Worm (Caenorhabditis elegans) whole organism, L1 larva: ENCODE data around the gene oatr-1.

Source experiments
- C04F5.9 ChIP-seq: sonication (generic microtip); optimal IDR thresholded peaks from 2 replicates; lab custom pipeline; 2016; ENCODE audit warnings: missing genetic modification characterization, missing compliant biosample characterization
- Y116A8C.19 ChIP-seq: sonication (generic microtip); optimal IDR thresholded peaks from 2 replicates; lab custom pipeline; 2016; ENCODE audit warnings: missing compliant biosample characterization, missing genetic modification characterization, borderline replicate concordance
- aly-2 ChIP-seq: fragments of 150-350 bp; optimal IDR thresholded peaks from 2 replicates; lab custom pipeline; 2014; ENCODE audit warnings: missing biosample characterization, missing genetic modification characterization
- ama-1 ChIP-seq: fragments of 150-350 bp; optimal IDR thresholded peaks from 2 replicates; lab custom pipeline; 2014
- blmp-1 ChIP-seq: fragments of 150-350 bp; optimal IDR thresholded peaks from 2 replicates; lab custom pipeline; 2014; ENCODE audit warnings: missing biosample characterization, missing genetic modification characterization
- ceh-82 ChIP-seq, 3 experiments: fragments of 150-350 bp in 1 of 3; sonication (generic microtip) in 2 of 3; optimal IDR thresholded peaks; 2 replicates each; lab custom pipeline; 2014 to 2017; ENCODE audit warnings: missing biosample characterization in 3 of 3, missing genetic modification characterization in 3 of 3
- ceh-88 ChIP-seq: fragments of 200-800 bp; sonication (Bioruptor generic); IDR thresholded peaks from 2 replicates; pipeline ENCODE4 v1.3.6; 2022; ENCODE audit warnings: missing genetic modification characterization, missing compliant biosample characterization
- ceh-90 ChIP-seq: sonication (generic microtip); optimal IDR thresholded peaks from 2 replicates; lab custom pipeline; 2016; ENCODE audit warnings: missing genetic modification characterization, missing compliant biosample characterization
- ces-1 ChIP-seq: fragments of 150-350 bp; optimal IDR thresholded peaks from 2 replicates; lab custom pipeline; 2014; ENCODE audit warnings: missing biosample characterization, missing genetic modification reagents, missing genetic modification characterization
- dpl-1 ChIP-seq, 3 experiments: fragments of 150-350 bp in 2 of 3; sonication (generic microtip) in 1 of 3; optimal IDR thresholded peaks; 2 replicates each; lab custom pipeline; 2014 to 2017; ENCODE audit warnings: missing biosample characterization in 3 of 3, missing genetic modification characterization in 3 of 3, missing genetic modification reagents in 3 of 3
- efl-3 ChIP-seq: fragments of 200-800 bp; sonication (Bioruptor generic); optimal IDR thresholded peaks from 2 replicates; lab custom pipeline; 2018; ENCODE audit warnings: mild to moderate bottlenecking, missing genetic modification characterization, missing compliant biosample characterization
- egl-27 ChIP-seq, 2 experiments: fragments of 150-350 bp in 1 of 2; sonication (generic microtip); optimal IDR thresholded peaks; 3 replicates each; lab custom pipeline; 2017 to 2018; ENCODE audit warnings: missing biosample characterization in 2 of 2, missing genetic modification characterization in 2 of 2, missing genetic modification reagents in 2 of 2
- elt-2 ChIP-seq: sonication (generic microtip); optimal IDR thresholded peaks from 2 replicates; lab custom pipeline; 2016; ENCODE audit warnings: missing genetic modification characterization, mild to moderate bottlenecking, inconsistent platforms, missing compliant biosample characterization, missing genetic modification reagents
- ets-5 ChIP-seq: fragments of 200-800 bp; sonication (Bioruptor generic); IDR thresholded peaks from 2 replicates; pipeline ENCODE4 v1.3.6; 2022; ENCODE audit warnings: missing genetic modification characterization, missing compliant biosample characterization
- fkh-10 ChIP-seq: sonication (generic microtip); optimal IDR thresholded peaks from 2 replicates; lab custom pipeline; 2017; ENCODE audit warnings: missing biosample characterization, missing genetic modification reagents, missing genetic modification characterization
- hlh-17 ChIP-seq: fragments of 200-800 bp; sonication (Bioruptor generic); optimal IDR thresholded peaks from 2 replicates; lab custom pipeline; 2018; ENCODE audit warnings: missing genetic modification characterization, mild to moderate bottlenecking, missing compliant biosample characterization, moderate library complexity, borderline replicate concordance
- hpl-2 ChIP-seq: fragments of 150-350 bp; optimal IDR thresholded peaks from 2 replicates; lab custom pipeline; 2014; ENCODE audit warnings: missing biosample characterization, missing genetic modification reagents, missing genetic modification characterization
- lin-39 ChIP-seq: fragments of 150-350 bp; optimal IDR thresholded peaks from 2 replicates; lab custom pipeline; 2014; ENCODE audit warnings: missing biosample characterization, missing genetic modification reagents, missing genetic modification characterization
- lir-3 ChIP-seq: sonication (generic microtip); optimal IDR thresholded peaks from 2 replicates; lab custom pipeline; 2016; ENCODE audit warnings: mild to moderate bottlenecking, missing genetic modification characterization, moderate library complexity, missing compliant biosample characterization; ENCODE audit not compliant: poor library complexity
- lsy-2 ChIP-seq, 2 experiments: fragments of 150-350 bp; optimal IDR thresholded peaks; 2 replicates each; lab custom pipeline; 2014; ENCODE audit warnings: missing biosample characterization in 2 of 2, missing genetic modification characterization in 2 of 2
- mab-9 ChIP-seq: fragments of 200-800 bp; sonication (Bioruptor generic); IDR thresholded peaks from 2 replicates; pipeline ENCODE4 v1.3.6; 2022; ENCODE audit warnings: missing genetic modification reagents, missing genetic modification characterization, missing compliant biosample characterization
- mdl-1 ChIP-seq, 2 experiments: fragments of 150-350 bp; optimal IDR thresholded peaks; 2 replicates each; lab custom pipeline; 2014 to 2017; ENCODE audit warnings: missing biosample characterization in 2 of 2, missing genetic modification characterization in 2 of 2, inconsistent platforms in 1 of 2
- mep-1 ChIP-seq: fragments of 150-350 bp; optimal IDR thresholded peaks from 2 replicates; lab custom pipeline; 2014; ENCODE audit warnings: missing biosample characterization, missing genetic modification characterization
- nhr-11 ChIP-seq: fragments of 150-350 bp; optimal IDR thresholded peaks from 2 replicates; lab custom pipeline; 2014; ENCODE audit warnings: missing biosample characterization, missing genetic modification characterization
- nhr-12 ChIP-seq: sonication (generic microtip); optimal IDR thresholded peaks from 2 replicates; lab custom pipeline; 2017; ENCODE audit warnings: missing biosample characterization, missing genetic modification characterization
- nhr-19 ChIP-seq: fragments of 200-800 bp; sonication (Bioruptor generic); conservative IDR thresholded peaks from 2 replicates; pipeline ENCODE4 v1.3.6; 2022; ENCODE audit warnings: missing genetic modification characterization, missing compliant biosample characterization
- nhr-237 ChIP-seq: fragments of 150-350 bp; optimal IDR thresholded peaks from 2 replicates; lab custom pipeline; 2014; ENCODE audit warnings: missing biosample characterization, missing genetic modification characterization
- nhr-28 ChIP-seq: fragments of 150-350 bp; optimal IDR thresholded peaks from 2 replicates; lab custom pipeline; 2014; ENCODE audit warnings: missing biosample characterization, missing genetic modification characterization
- nhr-47 ChIP-seq: sonication (generic microtip); optimal IDR thresholded peaks from 2 replicates; lab custom pipeline; 2016; ENCODE audit warnings: mild to moderate bottlenecking, missing genetic modification characterization, moderate library complexity, missing compliant biosample characterization
- nhr-84 ChIP-seq: sonication (generic microtip); optimal IDR thresholded peaks from 2 replicates; lab custom pipeline; 2017; ENCODE audit warnings: missing biosample characterization, missing genetic modification characterization
- nhr-85 ChIP-seq: sonication (generic microtip); peaks from one replicate; lab custom pipeline; 2016; ENCODE audit warnings: missing genetic modification characterization, inconsistent platforms, missing compliant biosample characterization
- nhr-90 ChIP-seq: sonication (generic microtip); optimal IDR thresholded peaks from 2 replicates; lab custom pipeline; 2016; ENCODE audit warnings: mild to moderate bottlenecking, missing genetic modification characterization, missing compliant biosample characterization; ENCODE audit not compliant: poor library complexity
- pag-3 ChIP-seq: sonication (generic microtip); optimal IDR thresholded peaks from 2 replicates; lab custom pipeline; 2017; ENCODE audit warnings: missing genetic modification characterization, mild to moderate bottlenecking, missing compliant biosample characterization, antibody characterized with exemption, borderline replicate concordance; ENCODE audit not compliant: insufficient read depth
- pqm-1 ChIP-seq: sonication (generic microtip); optimal IDR thresholded peaks from 3 replicates; lab custom pipeline; 2017; ENCODE audit warnings: missing biosample characterization, missing genetic modification characterization
- rnt-1 ChIP-seq: sonication (generic microtip); optimal IDR thresholded peaks from 2 replicates; lab custom pipeline; 2016; ENCODE audit warnings: mild to moderate bottlenecking, missing genetic modification characterization, moderate library complexity, missing compliant biosample characterization
- skn-1 ChIP-seq: fragments of 150-350 bp; optimal IDR thresholded peaks from 2 replicates; lab custom pipeline; 2014; ENCODE audit warnings: missing biosample characterization, missing genetic modification characterization
- sup-37 ChIP-seq: fragments of 200-800 bp; sonication (Bioruptor generic); optimal IDR thresholded peaks from 2 replicates; lab custom pipeline; 2018; ENCODE audit warnings: mild to moderate bottlenecking, missing genetic modification characterization, missing compliant biosample characterization
- unc-130 ChIP-seq: fragments of 150-350 bp; optimal IDR thresholded peaks from 2 replicates; lab custom pipeline; 2017; ENCODE audit warnings: missing biosample characterization, missing genetic modification characterization, inconsistent platforms
- unc-30 ChIP-seq: sonication (generic microtip); optimal IDR thresholded peaks from 2 replicates; lab custom pipeline; 2017; ENCODE audit warnings: missing biosample characterization, missing genetic modification characterization
- unc-62 ChIP-seq: fragments of 150-350 bp; optimal IDR thresholded peaks from 2 replicates; lab custom pipeline; 2014; ENCODE audit warnings: missing biosample characterization, missing genetic modification reagents, missing genetic modification characterization
- vab-15 ChIP-seq: sonication (generic microtip); optimal IDR thresholded peaks from 2 replicates; lab custom pipeline; 2017; ENCODE audit warnings: missing genotype, mild to moderate bottlenecking, missing genetic modification characterization, missing compliant biosample characterization
- zag-1 ChIP-seq: fragments of 150-350 bp; optimal IDR thresholded peaks from 2 replicates; lab custom pipeline; 2014; ENCODE audit warnings: missing biosample characterization, missing genetic modification characterization
- ztf-11 ChIP-seq, 2 experiments: sonication (generic microtip); optimal IDR thresholded peaks; 2 replicates each; lab custom pipeline; 2016 to 2017; ENCODE audit warnings: missing genetic modification characterization in 2 of 2, missing biosample characterization in 1 of 2, missing compliant biosample characterization in 1 of 2

The oatr-1 gene

DNA sequence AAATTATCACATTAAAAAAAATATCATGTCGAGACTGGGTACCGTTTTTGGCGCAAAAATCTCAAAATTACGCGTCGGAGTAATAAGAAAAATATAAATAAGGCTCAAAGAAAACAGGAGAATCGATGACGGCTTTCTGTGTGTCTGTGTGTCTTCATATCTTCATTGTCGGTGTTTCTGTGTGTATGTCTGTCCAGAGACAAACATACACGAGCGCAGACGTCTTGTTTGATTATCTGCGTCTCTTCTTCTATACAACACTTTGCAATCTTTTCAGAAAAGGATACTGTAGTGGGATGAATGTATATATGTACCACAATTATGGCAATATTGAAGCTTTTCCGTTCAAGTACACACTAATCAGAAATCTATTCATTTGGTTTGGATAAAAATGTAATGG lies 48.4 kb upstream of the oatr-1 start, which contains the start of gene C05D11.13 (continued):
- TF ChIP-seq fkh-10 (GFP tag; lab: Kevin White, UChicago) (no peak), sup-37 (GFP tag; lab: Kevin White, UChicago) (no peak), lir-3 (tag; lab: Kevin White, UChicago) (no peak), mep-1 (tag; lab: Kevin White, UChicago) (peak; percentile 78), nhr-90 (no peak), aly-2 (tag; lab: Kevin White, UChicago) (no peak), lsy-2 (tag; optimal IDR thresholded peaks at IDR 0.05; lab: Kevin White, UChicago) (peak; percentile 49 to 87), ceh-82 (tag; optimal IDR thresholded peaks at IDR 0.05; lab: Kevin White, UChicago) (no peak), hpl-2 (no peak), ces-1 (GFP tag; lab: Kevin White, UChicago) (no peak), nhr-12 (tag; lab: Kevin White, UChicago) (no peak), vab-15 (tag; lab: Kevin White, UChicago) (no peak), dpl-1 (GFP tag; optimal IDR thresholded peaks at IDR 0.05; lab: Kevin White, UChicago) (peak in 2 of 3 experiments; percentile 9 to 47), nhr-237 (tag; lab: Kevin White, UChicago) (no peak), ama-1 (lab: Kevin White, UChicago) (peak; percentile 65), skn-1 (no peak), pqm-1 (tag; lab: Kevin White, UChicago) (no peak), ceh-88 (GFP tag; lab: Robert Waterston, UW) (no peak), ets-5 (GFP tag; lab: Robert Waterston, UW) (no peak), unc-130 (tag; lab: Kevin White, UChicago) (peak; percentile 68), nhr-19 (GFP tag; lab: Robert Waterston, UW) (0 out of 2 replicates have a peak, but pooled peaks have one; percentile 3), mab-9 (GFP tag; lab: Robert Waterston, UW) (no peak), zag-1 (tag; lab: Kevin White, UChicago) (no peak), Y116A8C.19 (tag; lab: Kevin White, UChicago) (no peak), nhr-85 (tag; lab: Kevin White, UChicago) (peak; percentile 11), unc-62 (GFP tag; lab: Kevin White, UChicago) (no peak), nhr-11 (tag; lab: Kevin White, UChicago) (no peak), ztf-11 (tag; optimal IDR thresholded peaks at IDR 0.05; lab: Kevin White, UChicago) (no peak), nhr-47 (tag; lab: Kevin White, UChicago) (no peak), hlh-17 (no peak), egl-27 (tag; optimal IDR thresholded peaks at IDR 0.05; lab: Kevin White, UChicago) (no peak), efl-3 (no peak), nhr-84 (no peak), mdl-1 (tag; optimal IDR thresholded peaks at IDR 0.05; lab: Kevin White, UChicago) (peak in 1 of 2 experiments; percentile 23), blmp-1 (tag; lab: Kevin White, UChicago) (peak; percentile 53), pag-3 (no peak), nhr-28 (tag; lab: Kevin White, UChicago) (no peak), unc-30 (tag; lab: Kevin White, UChicago) (no peak), C04F5.9 (tag; lab: Kevin White, UChicago) (no peak), elt-2 (tag; lab: Kevin White, UChicago) (no peak), lin-39 (tag; lab: Kevin White, UChicago) (no peak), rnt-1 (tag; lab: Kevin White, UChicago) (peak; percentile 26), ceh-90 (tag; lab: Kevin White, UChicago) (no peak)
